Worm (Caenorhabditis elegans): ENCODE measurements around the gene cpg-19.

DNA sequence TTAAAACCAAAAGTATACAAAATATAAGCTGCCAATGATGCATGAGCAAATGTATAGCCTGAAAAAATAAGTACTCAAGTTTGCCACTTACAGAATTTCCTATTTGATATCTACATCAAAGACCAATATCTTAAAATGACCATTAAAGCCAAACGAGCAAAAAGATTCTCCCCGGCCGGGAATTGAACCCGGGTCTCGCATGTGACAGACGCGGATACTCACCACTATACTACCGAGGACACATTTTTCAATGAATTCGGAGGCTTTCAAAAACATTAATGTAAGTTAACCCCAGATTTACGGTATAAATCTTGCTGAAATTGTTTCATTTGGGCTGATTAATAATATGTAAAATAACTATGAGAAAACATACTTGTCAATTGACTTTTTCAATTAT lies 3.5 kb upstream of the cpg-19 start:
- TF ChIP-seq efl-1 (GFP tag; optimal IDR thresholded peaks at IDR 0.05) (no peak), unc-62 (GFP tag; optimal IDR thresholded peaks at IDR 0.05) (no peak), snpc-4 (GFP tag; optimal IDR thresholded peaks at IDR 0.05) (no peak), snpc-4 (tag; optimal IDR thresholded peaks at IDR 0.05) (peak in 3 of 4 experiments; percentile 12 to 51 (median 33)), dox-1 (GFP tag; IDR thresholded peaks at IDR 0.05) (0 out of 2 replicates have a peak, but pooled peaks have one; percentile 15), D2030.7 (GFP tag; IDR thresholded peaks at IDR 0.05) (peak; percentile 81), nfya-1 (tag; optimal IDR thresholded peaks at IDR 0.05; ENCODE audit: borderline replicate concordance, insufficient read depth) (no peak), dpff-1 (tag; optimal IDR thresholded peaks at IDR 0.05) (no peak), attf-3 (GFP tag; conservative IDR thresholded peaks at IDR 0.05) (no peak), ama-1 (optimal IDR thresholded peaks at IDR 0.05) (no peak), ama-1 (GFP tag; optimal IDR thresholded peaks at IDR 0.05) (peak in 1 of 2 experiments; percentile 56), let-526 (GFP tag; IDR thresholded peaks at IDR 0.05) (no peak), rec-8 (tag; optimal IDR thresholded peaks at IDR 0.05) (no peak), C06A6.2 (GFP tag; conservative IDR thresholded peaks at IDR 0.05) (no peak), tlf-1 (GFP tag; optimal IDR thresholded peaks at IDR 0.05) (no peak), athp-1 (tag; optimal IDR thresholded peaks at IDR 0.05) (no peak)
